Worm (Caenorhabditis elegans): ENCODE measurements around the gene gpr-1.

DNA sequence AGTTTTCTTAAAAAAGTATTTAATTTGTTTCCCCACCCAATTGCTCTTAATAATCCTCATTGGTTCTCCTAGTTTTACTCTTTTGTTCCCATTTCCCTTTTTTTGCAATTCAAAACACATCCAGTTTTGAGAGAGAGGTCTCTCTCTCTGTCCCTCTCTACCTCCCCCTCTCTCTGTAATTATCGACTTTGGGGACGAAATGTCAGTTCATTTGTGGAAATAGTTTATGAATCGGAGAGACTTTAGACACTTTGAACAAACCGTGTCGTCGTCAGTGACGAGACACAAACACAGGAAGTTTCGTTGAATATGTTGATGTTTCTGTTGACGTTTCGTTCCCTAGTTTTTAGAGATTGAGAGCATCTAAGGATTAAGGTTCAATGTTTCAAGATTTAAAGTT, 34.4 kb downstream of the gpr-1 start:
- no peak for TF ChIP-seq scrt-1 (GFP tag; IDR thresholded peaks at IDR 0.05)
- TF ChIP-seq tbx-11 (GFP tag; IDR thresholded peaks at IDR 0.05) = no peak
- no peak for TF ChIP-seq ama-1 (optimal IDR thresholded peaks at IDR 0.05)
